Worm (Caenorhabditis elegans) whole organism, late embryonic: ENCODE data around the gene T24E12.1.

Experiments used
- ama-1 ChIP-seq: fragments of 150-350 bp; optimal IDR thresholded peaks from 2 replicates; lab custom pipeline; 2014
- ceh-24 ChIP-seq: sonication (generic microtip); optimal IDR thresholded peaks from 2 replicates; lab custom pipeline; 2016; ENCODE audit warnings: mild to moderate bottlenecking, missing genetic modification characterization, missing compliant biosample characterization
- ceh-9 ChIP-seq: sonication (generic microtip); optimal IDR thresholded peaks from 2 replicates; lab custom pipeline; 2016; ENCODE audit warnings: mild to moderate bottlenecking, missing genetic modification characterization, inconsistent platforms, missing compliant biosample characterization
- lin-11 ChIP-seq: fragments of 200-800 bp; sonication (Bioruptor generic); optimal IDR thresholded peaks from 2 replicates; lab custom pipeline; 2018; ENCODE audit warnings: mild to moderate bottlenecking, missing genetic modification characterization, missing compliant biosample characterization
- nfya-1 ChIP-seq: sonication (generic microtip); optimal IDR thresholded peaks from 2 replicates; lab custom pipeline; 2017; ENCODE audit warnings: missing genetic modification characterization, mild to moderate bottlenecking, missing compliant biosample characterization, antibody characterized with exemption, moderate library complexity
- pat-9 ChIP-seq: fragments of 200-800 bp; sonication (Bioruptor generic); optimal IDR thresholded peaks from 2 replicates; lab custom pipeline; 2018; ENCODE audit warnings: mild to moderate bottlenecking, missing genetic modification characterization, moderate library complexity, missing compliant biosample characterization
- sox-4 ChIP-seq: sonication (generic microtip); optimal IDR thresholded peaks from 2 replicates; lab custom pipeline; 2017; ENCODE audit warnings: mild to moderate bottlenecking, missing genetic modification characterization, inconsistent platforms, missing compliant biosample characterization
- tbx-2 ChIP-seq: sonication (generic microtip); optimal IDR thresholded peaks from 2 replicates; lab custom pipeline; 2016; ENCODE audit warnings: missing genetic modification characterization, missing compliant biosample characterization

ce11 chrII:3835915-3836314, 50.6 kb downstream of the T24E12.1 start, which contains the start of gene oac-4:
- TF ChIP-seq lin-11 (no peak), ama-1 (lab: Kevin White, UChicago) (no peak), nfya-1 (tag; lab: Kevin White, UChicago) (no peak), pat-9 (tag; lab: Kevin White, UChicago) (no peak), ceh-24 (tag; lab: Kevin White, UChicago) (no peak), sox-4 (tag; lab: Kevin White, UChicago) (no peak), ceh-9 (tag; lab: Kevin White, UChicago) (no peak), tbx-2 (tag; lab: Kevin White, UChicago) (no peak)
